Worm (Caenorhabditis elegans): ENCODE data around the gene srz-56.

- TF ChIP-seq flt-1 (GFP tag; IDR thresholded peaks at IDR 0.05) = no peak
- TF ChIP-seq ama-1 (optimal IDR thresholded peaks at IDR 0.05) = no peak
- no peak for TF ChIP-seq sea-1 (GFP tag; conservative IDR thresholded peaks at IDR 0.05)
- no peak for TF ChIP-seq pes-1 (GFP tag; IDR thresholded peaks at IDR 0.05)
- no peak for TF ChIP-seq ceh-36 (tag; optimal IDR thresholded peaks at IDR 0.05)
- no peak for TF ChIP-seq tbx-11 (GFP tag; IDR thresholded peaks at IDR 0.05)
Observed at ce11 chrIII:2272732-2273131, 32.2 kb downstream of the srz-56 start, which contains the start of gene fbxa-39.
